Fruit fly (Drosophila melanogaster): Measurements from ENCODE around the gene CG8300.
A peak's percentile ranks its signal among the peaks of the same experiment; 100 is the strongest.

CG8300 gene

DNA sequence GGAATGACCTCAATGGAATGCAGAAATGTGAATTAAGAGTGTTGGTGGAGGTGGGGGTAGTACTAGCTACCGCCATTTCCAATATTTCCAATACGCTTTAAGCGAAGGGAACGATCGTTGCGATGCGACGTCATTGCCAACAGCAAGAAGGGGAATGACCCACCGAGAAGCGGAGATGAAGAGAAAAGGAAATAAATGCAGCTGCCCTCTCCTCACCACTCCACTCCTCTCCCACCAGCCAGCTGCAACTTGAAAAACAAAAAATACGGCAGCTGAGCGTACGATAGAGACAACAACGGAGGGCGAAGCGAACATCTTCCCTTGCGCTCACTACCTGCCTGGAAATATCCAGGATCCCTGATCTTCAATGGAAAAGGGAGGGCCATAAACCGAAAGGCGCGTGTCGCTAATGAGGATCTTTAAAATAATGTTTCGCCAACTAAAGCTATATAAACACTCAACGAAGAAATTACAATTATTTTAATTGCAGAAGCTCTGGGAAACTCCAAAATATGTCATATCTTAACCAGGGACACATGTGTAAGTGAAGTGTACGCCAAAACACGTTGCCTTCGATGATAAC lies 8.7 kb upstream of the CG8300 start:
- no peak for TF ChIP-seq noc (tag; optimal IDR thresholded peaks at IDR 0.05)

DNA sequence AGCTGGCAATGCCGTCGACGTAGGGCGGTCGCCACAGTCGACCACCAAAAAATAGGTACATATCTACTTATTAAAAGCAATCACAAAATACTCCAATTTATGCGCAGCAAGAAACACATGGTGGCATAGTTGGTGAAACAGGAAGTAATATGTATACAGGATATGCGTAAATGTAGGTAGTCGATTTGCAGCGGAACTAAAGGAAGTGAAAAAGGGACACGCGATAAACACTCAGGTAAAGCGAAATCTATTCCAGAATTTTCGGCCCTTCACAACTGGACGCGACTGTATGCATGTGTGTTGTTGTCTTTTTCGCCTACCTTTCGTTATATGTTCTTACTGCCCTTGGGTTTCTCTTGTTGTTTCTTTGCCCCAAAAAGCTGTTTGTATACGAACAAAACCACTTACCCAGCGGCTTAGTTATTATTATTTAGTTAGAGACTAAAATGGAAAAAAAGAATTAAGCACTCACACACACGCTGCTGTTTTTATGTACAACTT lies 8.1 kb upstream of the CG8300 start:
- peak; percentile 77 for TF ChIP-seq noc (tag; optimal IDR thresholded peaks at IDR 0.05)

DNA sequence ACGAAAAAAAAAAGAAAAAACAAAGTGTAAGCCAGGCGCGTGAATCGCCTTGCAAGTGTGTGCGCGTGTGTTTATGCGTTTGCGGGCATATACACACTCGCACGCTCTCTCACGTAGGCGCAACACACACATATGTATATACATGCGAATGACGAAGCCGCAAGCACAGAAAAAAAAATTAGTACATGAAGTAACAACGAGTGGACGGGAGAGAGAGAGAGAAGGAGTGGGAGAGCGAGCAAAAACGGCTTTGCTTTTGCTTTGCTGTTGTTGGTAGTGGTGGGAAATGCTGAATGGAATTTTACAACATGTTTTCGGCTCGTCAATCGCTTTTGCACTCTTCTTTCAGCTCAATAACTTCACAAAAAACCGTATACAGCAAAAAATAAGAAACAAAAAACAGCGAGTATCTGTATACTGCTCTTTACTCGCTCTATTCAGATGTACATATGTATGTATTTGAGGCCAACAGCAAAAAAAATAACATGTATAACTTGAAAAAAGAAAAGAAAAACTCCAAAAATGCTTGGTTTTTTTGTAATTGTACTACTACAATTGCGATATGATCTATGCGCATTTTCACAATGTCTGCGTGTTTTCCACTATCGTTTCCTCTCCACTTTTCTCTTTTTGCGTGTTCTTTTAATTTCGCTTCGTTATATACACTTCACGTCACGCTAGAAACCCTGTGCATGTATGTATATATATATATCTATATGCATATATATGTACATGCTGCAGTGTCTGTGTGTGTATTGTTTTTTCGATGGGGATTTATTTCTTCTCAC lies 7.4 kb upstream of the CG8300 start:
- TF ChIP-seq noc (tag; optimal IDR thresholded peaks at IDR 0.05) = no peak

DNA sequence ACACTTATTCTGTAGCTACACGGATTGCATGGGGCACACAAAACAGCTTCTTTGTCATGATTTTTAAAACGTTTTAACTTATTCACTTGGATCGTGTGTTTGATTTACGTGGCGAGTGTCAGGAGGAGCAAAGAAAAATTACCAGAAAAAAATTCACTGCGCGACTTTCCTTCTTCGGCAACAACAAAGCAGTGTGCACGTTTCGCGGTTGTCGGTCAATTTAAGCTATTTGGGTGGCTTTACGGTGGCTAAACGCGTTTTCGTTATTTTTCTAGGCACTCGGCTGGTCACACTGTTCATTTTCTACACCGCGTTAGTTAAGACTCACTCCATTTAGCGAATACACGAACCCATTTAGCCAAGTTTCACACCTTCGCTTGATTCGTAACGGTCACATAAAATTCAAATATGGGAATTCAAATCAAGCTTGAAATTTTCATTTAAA lies 6.8 kb upstream of the CG8300 start, which contains the start of gene Sxl:
Gene Sxl, minus strand, starts transcription at position 195 of the 445 bp plus-strand sequence.
- TF ChIP-seq noc (tag; optimal IDR thresholded peaks at IDR 0.05) = peak; percentile 22

DNA sequence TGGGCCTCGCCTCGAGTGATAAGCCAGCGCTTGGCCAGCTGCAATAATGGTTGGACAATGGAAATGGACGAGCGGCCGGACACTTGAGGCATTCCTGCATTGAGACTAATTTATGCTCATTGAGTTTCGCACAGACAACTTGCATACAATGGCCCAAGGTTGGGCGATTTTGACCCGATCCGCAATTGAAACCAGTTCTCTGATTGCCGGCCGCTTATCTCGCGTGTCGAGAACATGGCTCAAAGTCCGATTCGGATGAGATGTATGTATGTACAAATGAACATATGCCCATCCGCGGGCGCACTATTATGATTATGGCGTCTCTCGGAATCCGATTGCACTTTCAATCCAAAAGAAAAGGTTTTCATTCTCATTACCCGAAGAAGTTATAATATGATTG lies 4.0 kb upstream of the CG8300 start:
- TF ChIP-seq noc (tag; optimal IDR thresholded peaks at IDR 0.05) = no peak

DNA sequence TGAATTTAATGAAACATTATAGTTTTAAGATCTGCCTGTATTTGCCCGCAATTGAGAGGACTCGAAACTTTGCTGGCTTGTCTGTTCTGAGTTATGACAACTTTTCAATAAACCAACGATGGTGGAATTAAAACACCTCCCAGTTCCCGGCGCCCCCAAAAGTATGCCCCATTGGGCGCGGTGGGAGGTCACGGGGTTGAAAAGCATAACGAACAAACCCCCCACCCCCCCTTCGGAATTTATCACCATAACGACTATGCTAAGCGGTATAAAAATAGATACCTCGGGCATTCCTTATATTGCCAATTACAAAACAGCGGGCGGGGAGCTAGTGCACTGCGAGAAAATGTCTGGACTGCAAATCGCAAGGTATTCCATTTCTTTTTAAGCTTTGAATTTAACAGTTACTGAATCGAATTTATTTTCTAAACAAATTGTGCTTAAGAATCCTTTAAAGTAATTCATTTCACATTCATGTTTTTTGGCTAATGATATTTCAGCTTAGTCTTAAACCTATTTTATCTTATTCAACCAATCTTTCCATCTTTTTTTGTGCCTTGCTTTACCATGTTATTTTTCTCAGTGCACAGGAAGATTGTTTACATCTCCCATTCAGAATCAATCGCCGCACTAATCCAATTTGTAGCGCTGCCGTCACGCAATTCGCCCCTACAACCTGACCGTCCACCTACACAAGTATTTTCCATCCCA lies 3.2 kb upstream of the CG8300 start:
- TF ChIP-seq noc (tag; optimal IDR thresholded peaks at IDR 0.05) = peak; percentile 79

DNA sequence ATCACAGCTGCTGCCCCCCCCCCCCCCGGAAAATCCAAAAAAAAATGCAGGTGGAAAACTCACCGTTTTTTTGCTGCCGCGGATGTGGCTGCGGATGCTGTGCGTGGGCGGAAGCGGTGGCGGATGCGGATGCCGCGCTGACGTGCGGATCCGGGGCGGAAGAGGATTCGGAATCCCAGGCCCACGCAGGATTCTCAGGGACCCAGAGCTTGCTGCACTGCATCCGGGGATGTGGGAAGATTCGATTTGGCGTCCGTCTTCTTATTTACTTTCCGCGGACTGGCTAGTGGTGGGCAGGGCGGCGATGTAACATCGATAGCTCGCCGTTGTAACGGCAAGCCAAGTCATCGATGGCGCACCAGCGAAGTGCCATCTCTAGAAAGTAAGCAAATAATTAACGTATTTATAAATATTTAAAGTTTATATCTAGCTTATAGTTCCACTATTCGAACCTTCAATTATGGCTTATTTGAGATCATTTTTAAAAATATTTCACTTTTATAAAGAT lies 2.6 kb upstream of the CG8300 start, which contains the start of gene CG4615:
Gene CG4615, minus strand, starts transcription at position 288 of the 508 bp plus-strand sequence.
- no peak for TF ChIP-seq noc (tag; optimal IDR thresholded peaks at IDR 0.05)

DNA sequence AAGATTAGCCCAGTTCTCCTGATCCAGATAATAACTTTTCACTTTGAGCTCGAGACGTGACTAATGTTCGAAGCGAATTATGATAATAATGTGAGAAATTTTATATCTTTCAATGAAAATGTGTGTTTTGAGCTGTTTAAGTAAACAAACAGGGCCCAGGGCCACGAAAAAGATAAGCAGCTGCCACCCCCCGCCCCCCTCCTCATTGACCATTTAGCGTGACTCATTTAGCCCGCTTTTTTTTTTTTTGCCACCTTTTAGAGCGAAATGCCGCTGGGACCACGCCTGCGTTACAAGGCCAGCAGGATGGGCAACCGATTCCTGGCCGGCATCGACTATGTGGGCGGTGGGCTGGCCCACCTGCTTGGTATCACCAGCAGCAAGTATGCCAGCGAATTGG lies 848 bp downstream of the CG8300 start:
- no peak for TF ChIP-seq noc (tag; optimal IDR thresholded peaks at IDR 0.05)

DNA sequence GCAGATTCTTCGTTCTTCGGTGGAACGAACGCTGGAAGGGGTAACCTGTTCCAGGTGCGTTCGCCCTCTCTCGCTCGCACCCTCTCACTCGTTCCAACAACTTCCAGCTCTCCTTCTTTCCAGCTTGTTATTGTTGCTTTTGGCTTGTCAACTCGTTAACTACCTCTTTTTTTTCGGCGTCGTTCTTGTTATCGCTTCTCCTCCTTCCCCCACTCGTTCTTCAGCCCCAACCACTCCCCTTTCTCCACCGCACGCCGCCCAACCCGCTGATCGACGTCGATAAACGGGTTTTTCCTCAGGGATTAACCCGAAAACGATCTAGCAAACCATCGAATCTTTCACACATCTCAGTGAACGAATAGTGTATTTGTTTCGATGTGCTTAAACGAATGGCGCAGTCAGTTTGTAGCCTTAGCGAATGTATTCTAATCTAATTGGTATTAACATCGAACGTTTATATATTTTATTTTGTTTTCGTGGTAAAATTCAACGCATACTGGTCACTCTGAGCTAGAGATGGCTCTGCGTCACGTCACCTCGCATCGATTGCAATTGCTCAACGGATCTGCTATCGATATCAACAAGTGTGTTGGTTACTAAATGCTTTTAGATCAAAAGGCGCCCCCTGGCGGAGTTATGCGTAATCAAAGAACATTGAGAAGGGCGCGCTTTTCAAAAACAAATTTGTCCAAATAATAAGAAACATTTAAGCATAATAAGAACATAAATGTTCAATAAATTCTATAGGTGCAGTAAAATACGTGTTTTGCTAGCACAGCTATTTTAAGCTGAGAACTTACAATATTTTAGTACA lies 5.3 kb downstream of the CG8300 start, which contains the start of gene fz4:
Gene fz4, minus strand, starts transcription at position 529 of the 814 bp plus-strand sequence.
- TF ChIP-seq noc (tag; optimal IDR thresholded peaks at IDR 0.05) = peak; percentile 40

DNA sequence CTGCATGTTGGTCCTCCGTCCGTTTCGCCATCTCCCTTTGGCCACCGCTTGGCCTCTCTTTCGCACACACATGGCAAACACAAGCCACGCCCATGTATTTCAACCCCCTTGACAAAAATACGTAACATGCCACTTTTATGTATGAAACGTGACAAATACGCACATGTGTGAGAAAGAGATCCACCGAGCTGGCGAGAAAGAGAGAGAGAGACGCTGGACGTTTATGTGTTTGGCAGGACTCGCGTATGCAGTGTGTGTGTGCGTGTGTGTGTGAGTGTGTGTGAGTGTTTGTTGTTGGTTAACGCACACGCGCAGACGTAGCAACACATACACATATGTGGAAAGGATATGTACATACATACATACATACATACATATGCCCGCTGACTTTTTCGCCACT lies 6.2 kb downstream of the CG8300 start:
- TF ChIP-seq noc (tag; optimal IDR thresholded peaks at IDR 0.05) = no peak

DNA sequence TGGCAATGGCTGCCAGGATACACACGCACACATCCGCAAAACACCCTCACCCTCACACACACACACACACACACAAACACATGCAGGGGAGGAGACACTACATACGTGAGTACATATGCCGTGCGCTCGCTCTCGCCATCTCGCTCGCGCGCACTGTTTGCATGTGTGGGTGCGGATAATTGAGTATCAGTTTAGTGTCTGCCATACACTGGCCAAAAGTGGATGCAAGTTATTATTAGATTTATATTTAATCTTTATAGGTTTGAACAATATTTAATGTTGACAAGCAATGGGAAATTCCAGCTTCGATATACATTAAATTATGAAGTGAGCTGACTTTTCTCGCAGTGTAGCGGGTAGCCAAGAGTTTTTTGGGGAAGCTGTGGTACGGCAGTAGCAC lies 13.0 kb downstream of the CG8300 start:
- no peak for TF ChIP-seq noc (tag; optimal IDR thresholded peaks at IDR 0.05)

DNA sequence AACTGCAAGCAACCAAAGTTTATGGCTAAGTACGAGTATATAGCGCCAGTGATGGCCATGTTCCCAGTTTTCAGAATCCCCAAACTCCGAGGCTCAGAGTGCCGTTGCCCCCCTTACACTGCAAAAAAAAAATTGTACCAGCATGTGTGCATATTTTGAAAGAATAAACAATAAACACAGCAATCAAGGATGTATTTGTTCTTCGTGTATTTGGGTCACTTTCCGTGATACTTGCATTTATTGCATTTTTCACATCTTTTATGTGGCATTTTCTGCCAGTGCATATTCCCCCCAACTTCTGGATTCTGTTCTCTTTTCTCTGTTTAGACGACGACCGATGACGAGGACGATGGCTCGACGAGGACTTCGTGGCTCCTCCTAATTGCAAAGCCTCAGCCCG lies 15.5 kb downstream of the CG8300 start:
- TF ChIP-seq noc (tag; optimal IDR thresholded peaks at IDR 0.05) = no peak

DNA sequence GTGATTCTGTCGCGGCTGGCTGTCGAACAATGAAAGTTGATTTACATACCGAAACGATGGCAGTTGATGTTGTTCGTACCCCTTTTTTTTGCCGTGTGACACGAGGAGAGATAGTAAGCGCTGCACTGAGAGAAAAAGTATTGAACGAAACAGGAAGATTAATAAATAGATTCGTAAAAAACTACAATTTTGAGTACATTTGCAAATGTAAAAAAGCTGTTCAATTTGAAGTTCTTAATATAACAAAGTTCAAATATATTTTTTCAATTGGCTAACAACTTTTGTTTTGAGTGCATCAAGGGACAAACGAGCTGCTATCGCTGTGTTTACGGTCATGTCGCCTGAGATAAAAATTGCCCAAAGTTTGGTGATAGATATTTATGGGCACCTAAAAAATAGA lies 17.3 kb downstream of the CG8300 start:
- TF ChIP-seq noc (tag; optimal IDR thresholded peaks at IDR 0.05) = no peak

DNA sequence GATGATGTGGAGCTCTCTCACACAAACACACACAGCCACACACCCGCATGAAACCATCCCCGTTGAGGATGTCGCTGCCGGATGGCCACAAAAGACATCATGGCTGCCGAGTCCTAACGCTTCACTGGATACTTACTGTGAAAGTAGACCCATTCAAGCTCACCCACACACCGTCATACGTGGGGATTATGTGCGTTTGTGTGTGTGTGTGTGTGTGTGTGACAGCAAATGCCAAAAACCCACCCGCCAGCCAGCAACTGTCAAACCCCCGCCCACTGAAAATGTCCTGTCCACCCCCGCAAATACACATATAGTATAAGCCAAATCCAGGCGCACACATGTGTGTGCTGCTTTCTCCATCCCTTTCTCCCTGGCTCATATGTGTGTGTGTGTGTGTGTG lies 19.8 kb downstream of the CG8300 start:
- TF ChIP-seq noc (tag; optimal IDR thresholded peaks at IDR 0.05) = no peak

DNA sequence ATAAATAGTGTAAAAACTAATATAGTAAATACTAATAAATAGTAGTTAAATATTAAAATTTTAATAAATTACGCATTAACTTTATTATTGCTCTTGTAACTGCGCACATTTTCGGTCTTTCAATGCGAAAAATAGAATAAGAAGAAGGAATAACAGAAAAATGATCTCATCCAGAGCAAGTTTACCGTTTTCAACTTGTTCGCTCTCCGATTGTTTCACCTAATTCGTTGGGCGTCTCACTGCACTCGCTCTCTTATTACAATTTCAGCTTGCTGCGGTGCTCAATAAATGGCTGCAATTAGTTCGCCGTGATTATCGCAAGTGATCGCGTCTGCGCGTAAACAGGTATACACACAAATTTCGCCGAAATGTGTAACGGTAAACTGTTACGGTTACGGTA lies 32.7 kb downstream of the CG8300 start, which contains the start of gene Cph:
Gene Cph, plus strand, starts transcription at position 301 of the 400 bp plus-strand sequence.
- no peak for TF ChIP-seq noc (tag; optimal IDR thresholded peaks at IDR 0.05)

Data from whole organism, larva.